Worm (Caenorhabditis elegans) whole organism, midembryonic: ENCODE data around the gene ife-2.

Experiments used
- T22C8.4 ChIP-seq: fragments of 200-800 bp; sonication (Bioruptor generic); IDR thresholded peaks from 2 replicates; pipeline ENCODE4 v1.3.6; 2022; ENCODE audit warnings: missing genetic modification characterization, missing compliant biosample characterization
- flt-1 ChIP-seq: fragments of 200-800 bp; sonication (Bioruptor generic); IDR thresholded peaks from 2 replicates; pipeline ENCODE4 v1.3.6; 2022; ENCODE audit warnings: missing genetic modification characterization, missing compliant biosample characterization
- klf-2 ChIP-seq: fragments of 200-800 bp; sonication (Bioruptor generic); conservative IDR thresholded peaks from 2 replicates; pipeline ENCODE4 v1.3.6; 2022; ENCODE audit warnings: missing genetic modification reagents, missing genetic modification characterization, missing compliant biosample characterization
- med-1 ChIP-seq: sonication (generic microtip); optimal IDR thresholded peaks from 2 replicates; lab custom pipeline; 2017; ENCODE audit warnings: missing genetic modification characterization, mild to moderate bottlenecking, missing compliant biosample characterization, antibody characterized with exemption, missing genetic modification reagents; ENCODE audit not compliant: insufficient read depth
- tab-1 ChIP-seq: fragments of 200-800 bp; sonication (Bioruptor generic); IDR thresholded peaks from 2 replicates; pipeline ENCODE4 v1.3.6; 2022; ENCODE audit warnings: missing genetic modification characterization, missing compliant biosample characterization
- ztf-23 ChIP-seq: fragments of 200-800 bp; sonication (Bioruptor generic); IDR thresholded peaks from 2 replicates; pipeline ENCODE4 v1.3.6; 2022; ENCODE audit warnings: missing genetic modification reagents, missing genetic modification characterization, missing compliant biosample characterization
- ztf-29 ChIP-seq: fragments of 200-800 bp; sonication (Bioruptor generic); IDR thresholded peaks from 2 replicates; pipeline ENCODE4 v1.3.6; 2022; ENCODE audit warnings: missing genetic modification reagents, missing genetic modification characterization, missing compliant biosample characterization

DNA sequence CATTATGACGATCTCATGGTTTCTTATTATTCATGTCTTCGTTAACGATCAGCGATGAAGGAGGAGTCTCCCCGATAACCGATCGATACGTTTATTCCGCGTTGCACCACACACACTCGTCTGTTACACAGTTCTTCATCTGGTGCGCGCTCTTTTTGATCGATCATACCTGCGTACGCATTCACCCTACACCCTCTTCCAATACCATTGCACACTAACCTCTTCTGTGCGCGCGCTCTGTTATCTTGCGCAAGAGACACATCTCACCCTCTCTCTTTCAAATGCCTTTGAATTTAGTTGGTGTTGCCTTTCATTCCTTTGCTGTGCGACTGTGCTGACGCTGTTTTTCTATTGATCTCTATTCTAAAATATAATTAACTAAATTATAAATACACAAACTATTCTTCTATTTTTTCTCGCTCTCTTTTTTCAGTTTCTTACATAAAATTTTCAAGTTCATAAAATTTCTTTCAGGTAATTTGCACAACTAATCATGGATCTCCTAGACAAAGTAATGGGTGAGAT is 10.7 kb downstream of the ife-2 start, which contains the start of gene nrde-3:
- TF ChIP-seq T22C8.4 (GFP tag; lab: Robert Waterston, UW): peak; percentile 54
- TF ChIP-seq klf-2 (GFP tag; lab: Robert Waterston, UW): no peak
- no peak for TF ChIP-seq ztf-29
- TF ChIP-seq med-1: no peak
- no peak for TF ChIP-seq ztf-23 (GFP tag; lab: Robert Waterston, UW)
- TF ChIP-seq tab-1 (GFP tag; lab: Robert Waterston, UW): no peak
- no peak for TF ChIP-seq flt-1 (GFP tag; lab: Robert Waterston, UW)
